Worm (Caenorhabditis elegans) whole organism, L2 larva: ENCODE results near the gene glc-1.

Source experiments
- C34F6.9 ChIP-seq: fragments of 150-350 bp; optimal IDR thresholded peaks from 2 replicates; lab custom pipeline; 2014; ENCODE audit warnings: missing biosample characterization, missing genetic modification characterization
- F13H6.1 ChIP-seq: sonication (generic microtip); optimal IDR thresholded peaks from 2 replicates; lab custom pipeline; 2016; ENCODE audit warnings: missing genetic modification characterization, missing compliant biosample characterization
- R02D3.7 ChIP-seq: fragments of 150-350 bp; optimal IDR thresholded peaks from 2 replicates; lab custom pipeline; 2014; ENCODE audit warnings: missing biosample characterization, missing genetic modification characterization
- Y55F3AM.14 ChIP-seq: fragments of 200-800 bp; sonication (Bioruptor generic); optimal IDR thresholded peaks from 2 replicates; lab custom pipeline; 2018; ENCODE audit warnings: mild to moderate bottlenecking, missing genetic modification characterization, missing compliant biosample characterization
- ZK546.5 ChIP-seq: sonication (generic microtip); optimal IDR thresholded peaks from 2 replicates; lab custom pipeline; 2017; ENCODE audit warnings: missing biosample characterization, missing genetic modification characterization
- aly-2 ChIP-seq: fragments of 150-350 bp; optimal IDR thresholded peaks from 2 replicates; lab custom pipeline; 2014; ENCODE audit warnings: missing biosample characterization, missing genetic modification characterization
- ama-1 ChIP-seq: fragments of 150-350 bp; optimal IDR thresholded peaks from 2 replicates; lab custom pipeline; 2018; ENCODE audit warnings: inconsistent platforms
- blmp-1 ChIP-seq: sonication (generic microtip); optimal IDR thresholded peaks from 2 replicates; lab custom pipeline; 2017; ENCODE audit warnings: missing genetic modification characterization, mild to moderate bottlenecking, missing compliant biosample characterization, antibody characterized with exemption, moderate library complexity; ENCODE audit not compliant: insufficient read depth
- ceh-16 ChIP-seq: fragments of 150-350 bp; optimal IDR thresholded peaks from 2 replicates; lab custom pipeline; 2014; ENCODE audit warnings: missing biosample characterization, missing genetic modification characterization
- ceh-82 ChIP-seq: fragments of 150-350 bp; optimal IDR thresholded peaks from 2 replicates; lab custom pipeline; 2014; ENCODE audit warnings: missing biosample characterization, missing genetic modification characterization
- crh-2 ChIP-seq: sonication (generic microtip); optimal IDR thresholded peaks from 2 replicates; lab custom pipeline; 2017; ENCODE audit warnings: missing biosample characterization, missing genetic modification characterization
- dmd-4 ChIP-seq: sonication (generic microtip); optimal IDR thresholded peaks from 2 replicates; lab custom pipeline; 2017; ENCODE audit warnings: missing biosample characterization, missing genetic modification characterization
- egl-27 ChIP-seq: sonication (generic microtip); optimal IDR thresholded peaks from 3 replicates; lab custom pipeline; 2017; ENCODE audit warnings: missing biosample characterization, missing genetic modification reagents, missing genetic modification characterization
- elt-1 ChIP-seq: fragments of 150-350 bp; optimal IDR thresholded peaks from 2 replicates; lab custom pipeline; 2014; ENCODE audit warnings: missing biosample characterization, missing genetic modification characterization
- elt-3 ChIP-seq: sonication (generic microtip); optimal IDR thresholded peaks from 2 replicates; lab custom pipeline; 2017; ENCODE audit warnings: missing biosample characterization, missing genetic modification characterization
- fos-1 ChIP-seq: fragments of 150-350 bp; optimal IDR thresholded peaks from 2 replicates; lab custom pipeline; 2014; ENCODE audit warnings: missing biosample characterization, missing genetic modification characterization
- gmeb-1 ChIP-seq: fragments of 150-350 bp; optimal IDR thresholded peaks from 2 replicates; lab custom pipeline; 2014; ENCODE audit warnings: missing biosample characterization, missing genetic modification characterization
- lin-11 ChIP-seq: fragments of 150-350 bp; sonication (generic microtip); optimal IDR thresholded peaks from 2 replicates; lab custom pipeline; 2014; ENCODE audit warnings: missing biosample characterization, missing genetic modification characterization, inconsistent platforms, mixed read lengths
- lin-13 ChIP-seq: fragments of 150-350 bp; optimal IDR thresholded peaks from 2 replicates; lab custom pipeline; 2014; ENCODE audit warnings: missing biosample characterization, missing genetic modification reagents, missing genetic modification characterization
- lin-39 ChIP-seq: fragments of 150-350 bp; optimal IDR thresholded peaks from 2 replicates; lab custom pipeline; 2014; ENCODE audit warnings: missing biosample characterization, missing genetic modification reagents, missing genetic modification characterization
- lsy-2 ChIP-seq, 2 experiments: fragments of 150-350 bp in 1 of 2; sonication (generic microtip) in 1 of 2; optimal IDR thresholded peaks; 2 replicates each; lab custom pipeline; 2014 to 2017; ENCODE audit warnings: missing biosample characterization in 2 of 2, missing genetic modification characterization in 2 of 2
- mab-5 ChIP-seq: fragments of 150-350 bp; optimal IDR thresholded peaks from 2 replicates; lab custom pipeline; 2014; ENCODE audit warnings: missing biosample characterization, missing genetic modification characterization
- mbf-1 ChIP-seq: sonication (generic microtip); optimal IDR thresholded peaks from 2 replicates; lab custom pipeline; 2017; ENCODE audit warnings: missing biosample characterization, missing genetic modification characterization
- mdl-1 ChIP-seq, 2 experiments: fragments of 150-350 bp in 1 of 2; sonication (generic microtip) in 1 of 2; optimal IDR thresholded peaks; 2 replicates each; lab custom pipeline; 2017; ENCODE audit warnings: missing biosample characterization in 2 of 2, missing genetic modification characterization in 2 of 2
- nhr-10 ChIP-seq: sonication (generic microtip); optimal IDR thresholded peaks from 2 replicates; lab custom pipeline; 2017; ENCODE audit warnings: missing biosample characterization, missing genetic modification characterization
- nhr-11 ChIP-seq: fragments of 150-350 bp; optimal IDR thresholded peaks from 2 replicates; lab custom pipeline; 2014; ENCODE audit warnings: missing biosample characterization, missing genetic modification characterization
- nhr-21 ChIP-seq: fragments of 150-350 bp; optimal IDR thresholded peaks from 2 replicates; lab custom pipeline; 2014; ENCODE audit warnings: missing biosample characterization, missing genetic modification characterization
- nhr-23 ChIP-seq: fragments of 150-350 bp; optimal IDR thresholded peaks from 2 replicates; lab custom pipeline; 2014; ENCODE audit warnings: missing biosample characterization, missing genetic modification reagents, missing genetic modification characterization
- nhr-237 ChIP-seq: fragments of 150-350 bp; optimal IDR thresholded peaks from 2 replicates; lab custom pipeline; 2014; ENCODE audit warnings: missing biosample characterization, missing genetic modification characterization
- nhr-25 ChIP-seq: fragments of 150-350 bp; sonication (generic microtip); optimal IDR thresholded peaks from 3 replicates; lab custom pipeline; 2014; ENCODE audit warnings: missing biosample characterization, missing genetic modification characterization
- nhr-6 ChIP-seq: fragments of 150-350 bp; optimal IDR thresholded peaks from 2 replicates; lab custom pipeline; 2014; ENCODE audit warnings: missing biosample characterization, missing genetic modification characterization
- nhr-77 ChIP-seq: fragments of 150-350 bp; optimal IDR thresholded peaks from 2 replicates; lab custom pipeline; 2014; ENCODE audit warnings: missing biosample characterization, missing genetic modification characterization
- peb-1 ChIP-seq: fragments of 150-350 bp; optimal IDR thresholded peaks from 2 replicates; lab custom pipeline; 2014; ENCODE audit warnings: missing biosample characterization, missing genetic modification characterization
- sma-3 ChIP-seq: sonication (generic microtip); optimal IDR thresholded peaks from 2 replicates; lab custom pipeline; 2016; ENCODE audit warnings: missing genetic modification reagents, missing genetic modification characterization, missing compliant biosample characterization
- sma-9 ChIP-seq, 2 experiments: fragments of 150-350 bp in 1 of 2; sonication (generic microtip) in 1 of 2; optimal IDR thresholded peaks; 2 replicates each; lab custom pipeline; 2014 to 2016; ENCODE audit warnings: missing genetic modification characterization in 2 of 2, mild to moderate bottlenecking in 1 of 2, missing biosample characterization in 1 of 2, missing compliant biosample characterization in 1 of 2, missing genetic modification reagents in 1 of 2, moderate library complexity in 1 of 2
- snpc-4 ChIP-seq: fragments of 150-350 bp; optimal IDR thresholded peaks from 2 replicates; lab custom pipeline; 2014; ENCODE audit warnings: missing biosample characterization, missing genetic modification characterization
- unc-39 ChIP-seq: fragments of 150-350 bp; optimal IDR thresholded peaks from 2 replicates; lab custom pipeline; 2014; ENCODE audit warnings: missing biosample characterization, missing genetic modification characterization
- unc-55 ChIP-seq: fragments of 150-350 bp; sonication (generic microtip); optimal IDR thresholded peaks from 3 replicates; lab custom pipeline; 2014; ENCODE audit warnings: missing biosample characterization, missing genetic modification reagents, missing genetic modification characterization
- unc-62 ChIP-seq: fragments of 150-350 bp; optimal IDR thresholded peaks from 2 replicates; lab custom pipeline; 2014; ENCODE audit warnings: missing biosample characterization, missing genetic modification reagents, missing genetic modification characterization
- zag-1 ChIP-seq: fragments of 150-350 bp; optimal IDR thresholded peaks from 2 replicates; lab custom pipeline; 2014; ENCODE audit warnings: missing biosample characterization, missing genetic modification characterization
- ztf-1 ChIP-seq: fragments of 200-800 bp; sonication (Bioruptor generic); conservative IDR thresholded peaks from 2 replicates; pipeline ENCODE4 v1.3.6; 2022; ENCODE audit warnings: missing genetic modification characterization, missing compliant biosample characterization
- ztf-4 ChIP-seq: fragments of 150-350 bp; optimal IDR thresholded peaks from 2 replicates; lab custom pipeline; 2014; ENCODE audit warnings: missing biosample characterization, missing genetic modification characterization

glc-1 gene

DNA sequence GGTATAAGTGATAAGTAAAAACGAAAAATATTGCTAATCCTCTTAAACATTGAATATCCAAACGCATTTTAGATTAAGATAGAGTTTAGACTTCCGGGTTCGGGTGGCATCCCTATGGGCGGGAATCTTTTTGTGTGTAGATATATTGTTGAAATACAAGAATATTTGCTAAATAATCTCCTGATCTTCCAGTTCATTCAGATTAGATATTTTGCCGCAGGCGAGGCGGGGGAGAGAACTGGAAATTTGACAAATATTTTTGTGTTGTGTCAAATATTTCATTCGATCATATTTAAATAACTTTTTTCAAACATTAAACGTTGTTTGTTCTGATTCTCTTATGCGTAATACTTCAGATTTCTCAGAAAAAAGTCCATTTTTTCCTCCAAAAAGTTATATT lies 9.6 kb upstream of the glc-1 start, which contains the start of gene oac-15:
Gene oac-15 (minus strand): TSS at position 101 of the 400 bp plus-strand sequence.
- no peak for TF ChIP-seq nhr-237 (tag; lab: Kevin White, UChicago)
- no peak for TF ChIP-seq unc-39
- no peak for TF ChIP-seq sma-3 (GFP tag; lab: Kevin White, UChicago)
- no peak for TF ChIP-seq gmeb-1 (tag; lab: Kevin White, UChicago)

- TF ChIP-seq fos-1 (no peak), ceh-82 (tag; lab: Kevin White, UChicago) (no peak), nhr-237 (tag; lab: Kevin White, UChicago) (no peak), ZK546.5 (tag; lab: Kevin White, UChicago) (no peak), unc-55 (GFP tag; lab: Kevin White, UChicago) (no peak), mab-5 (no peak), nhr-11 (tag; lab: Kevin White, UChicago) (no peak), unc-62 (GFP tag; lab: Kevin White, UChicago) (no peak)
Measured at ce11 chrV:16210257-16211002, 9.0 kb upstream of the glc-1 start, which contains the start of gene F11A5.16. Gene F11A5.16 (plus strand): TSS chrV:16210952.

- TF ChIP-seq sma-3 (GFP tag; lab: Kevin White, UChicago): no peak
- TF ChIP-seq sma-9 (GFP tag; optimal IDR thresholded peaks at IDR 0.05; lab: Kevin White, UChicago): peak; percentile 76
- TF ChIP-seq sma-9 (tag; optimal IDR thresholded peaks at IDR 0.05; lab: Kevin White, UChicago): no peak
- TF ChIP-seq nhr-77: no peak
- TF ChIP-seq nhr-21 (tag; lab: Kevin White, UChicago): peak; percentile 61
Measured at ce11 chrV:16211713-16212112, 7.7 kb upstream of the glc-1 start.

DNA sequence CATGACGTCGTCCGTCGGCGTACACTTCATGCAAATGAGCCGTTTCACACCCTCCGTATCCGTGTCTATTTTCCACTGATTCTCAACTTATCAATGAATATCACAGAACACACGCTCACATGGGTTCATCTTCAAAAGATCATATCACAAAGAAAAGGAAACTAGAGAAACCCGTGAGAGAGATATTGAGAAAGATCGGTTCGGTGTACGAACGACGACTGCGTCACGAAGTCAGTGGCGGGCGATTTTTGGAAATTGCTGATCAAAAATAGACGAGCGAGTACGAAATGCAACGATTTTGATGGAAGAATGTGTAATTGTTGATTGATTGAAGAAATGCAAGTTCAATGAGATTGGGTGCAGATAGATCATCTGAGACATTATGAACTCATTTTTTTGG lies 6.1 kb upstream of the glc-1 start:
- peak; percentile 49 for TF ChIP-seq blmp-1
- no peak for TF ChIP-seq zag-1 (tag; lab: Kevin White, UChicago)
- no peak for TF ChIP-seq fos-1
- TF ChIP-seq lin-11 (tag; lab: Kevin White, UChicago): no peak
- peak; percentile 45 for TF ChIP-seq nhr-25 (tag; lab: Kevin White, UChicago)
- no peak for TF ChIP-seq ceh-16 (tag; lab: Kevin White, UChicago)
- TF ChIP-seq dmd-4: no peak
- no peak for TF ChIP-seq peb-1 (tag; lab: Kevin White, UChicago)
- no peak for TF ChIP-seq elt-1
- TF ChIP-seq lin-13: no peak
- peak; percentile 14 for TF ChIP-seq Y55F3AM.14 (GFP tag; lab: Kevin White, UChicago)
- no peak for TF ChIP-seq nhr-10 (tag; lab: Kevin White, UChicago)
- TF ChIP-seq nhr-6 (tag; lab: Kevin White, UChicago): no peak
- no peak for TF ChIP-seq C34F6.9
- TF ChIP-seq R02D3.7 (tag; lab: Kevin White, UChicago): no peak
- TF ChIP-seq mab-5: no peak
- no peak for TF ChIP-seq F13H6.1 (tag; lab: Kevin White, UChicago)
- TF ChIP-seq lin-39 (tag; lab: Kevin White, UChicago): no peak
- no peak for TF ChIP-seq mbf-1
- no peak for TF ChIP-seq elt-3 (tag; lab: Kevin White, UChicago)
- no peak for TF ChIP-seq snpc-4 (tag; lab: Kevin White, UChicago)
- TF ChIP-seq lsy-2 (tag; optimal IDR thresholded peaks at IDR 0.05; lab: Kevin White, UChicago): no peak
- no peak for TF ChIP-seq unc-62 (GFP tag; lab: Kevin White, UChicago)
- no peak for TF ChIP-seq nhr-77
- TF ChIP-seq nhr-21 (tag; lab: Kevin White, UChicago): peak; percentile 81
- TF ChIP-seq mdl-1 (tag; optimal IDR thresholded peaks at IDR 0.05; lab: Kevin White, UChicago): peak in 1 of 2 experiments; percentile 3
- TF ChIP-seq sma-9 (GFP tag; optimal IDR thresholded peaks at IDR 0.05; lab: Kevin White, UChicago): peak; percentile 91
- no peak for TF ChIP-seq sma-9 (tag; optimal IDR thresholded peaks at IDR 0.05; lab: Kevin White, UChicago)
- TF ChIP-seq aly-2 (tag; lab: Kevin White, UChicago): no peak
- peak; percentile 36 for TF ChIP-seq sma-3 (GFP tag; lab: Kevin White, UChicago)
- TF ChIP-seq nhr-237 (tag; lab: Kevin White, UChicago): no peak
- no peak for TF ChIP-seq nhr-23 (tag; lab: Kevin White, UChicago)
- no peak for TF ChIP-seq nhr-11 (tag; lab: Kevin White, UChicago)
- no peak for TF ChIP-seq ztf-1 (GFP tag; lab: Robert Waterston, UW)
- no peak for TF ChIP-seq ztf-4 (tag; lab: Kevin White, UChicago)
- peak; percentile 27 for TF ChIP-seq gmeb-1 (tag; lab: Kevin White, UChicago)
- peak; percentile 0 for TF ChIP-seq egl-27 (tag; lab: Kevin White, UChicago)
- no peak for TF ChIP-seq ZK546.5 (tag; lab: Kevin White, UChicago)
- TF ChIP-seq ama-1: no peak
- TF ChIP-seq crh-2 (tag; lab: Kevin White, UChicago): peak; percentile 5
- TF ChIP-seq unc-39: no peak
